Fruit fly (Drosophila melanogaster) Kc167 (cell line): Measurements from ENCODE around the gene TTLL1A.

ENCODE experiments used
- Myc ChIP-seq: fragments of >200 bp; optimal IDR thresholded peaks from 2 replicates; lab custom pipeline; 2017; ENCODE audit warnings: missing external identifiers
- Sin3A ChIP-seq: fragments of >200 bp; optimal IDR thresholded peaks from 2 replicates; lab custom pipeline; 2018; ENCODE audit warnings: missing external identifiers
- h ChIP-seq: fragments of >200 bp; optimal IDR thresholded peaks from 3 replicates; lab custom pipeline; 2018; ENCODE audit warnings: missing external identifiers
- insv ChIP-seq: fragments of >200 bp; optimal IDR thresholded peaks from 3 replicates; lab custom pipeline; 2018; ENCODE audit warnings: missing external identifiers
- psq ChIP-seq: fragments of >200 bp; optimal IDR thresholded peaks from 2 replicates; lab custom pipeline; 2017; ENCODE audit warnings: missing external identifiers
- ttk ChIP-seq: sonication (Bioruptor generic); optimal IDR thresholded peaks from 2 replicates; lab custom pipeline; 2017; ENCODE audit warnings: missing external identifiers

TTLL1A gene

dm6 chrX:17202498-17203162 lies at the start of gene TTLL1A, which contains the start of gene CG5070:
Gene TTLL1A, minus strand, starts transcription at chrX:17202598.
Gene CG5070, plus strand, starts transcription at chrX:17203112.
- TF ChIP-seq ttk: no peak
- no peak for TF ChIP-seq h (lab: Kevin White, UChicago)
- TF ChIP-seq insv (lab: Kevin White, UChicago): no peak
- TF ChIP-seq psq: no peak
- no peak for TF ChIP-seq Myc (lab: Kevin White, UChicago)
- no peak for TF ChIP-seq Sin3A (lab: Kevin White, UChicago)

dm6 chrX:17249326-17249725 lies 46.9 kb upstream of the TTLL1A start, which contains the start of gene CG8675:
Gene CG8675, minus strand, starts transcription at chrX:17249502.
- TF ChIP-seq h (lab: Kevin White, UChicago) (no peak), Sin3A (lab: Kevin White, UChicago) (no peak), ttk (no peak), Myc (lab: Kevin White, UChicago) (no peak), insv (lab: Kevin White, UChicago) (no peak)

- TF ChIP-seq Myc (lab: Kevin White, UChicago) (no peak), Sin3A (lab: Kevin White, UChicago) (no peak), insv (lab: Kevin White, UChicago) (no peak), psq (no peak), h (lab: Kevin White, UChicago) (no peak), ttk (no peak)
Observed at dm6 chrX:17246916-17247315, 44.5 kb upstream of the TTLL1A start, which contains the start of gene CG42854. Gene CG42854, minus strand, starts transcription at chrX:17247016.

dm6 chrX:17244854-17245253 lies 42.5 kb upstream of the TTLL1A start, which contains the start of gene CG8915:
Gene CG8915, minus strand, starts transcription at chrX:17245001.
- TF ChIP-seq ttk (no peak), insv (lab: Kevin White, UChicago) (no peak), h (lab: Kevin White, UChicago) (no peak), Myc (lab: Kevin White, UChicago) (no peak), psq (no peak), Sin3A (lab: Kevin White, UChicago) (no peak)

dm6 chrX:17237421-17237820 lies 35.0 kb upstream of the TTLL1A start:
- TF ChIP-seq Myc (lab: Kevin White, UChicago) (no peak), psq (no peak), Sin3A (lab: Kevin White, UChicago) (no peak), h (lab: Kevin White, UChicago) (no peak), insv (lab: Kevin White, UChicago) (no peak), ttk (no peak)

dm6 chrX:17236468-17236867 lies 34.1 kb upstream of the TTLL1A start:
- no peak for TF ChIP-seq Myc (lab: Kevin White, UChicago)

dm6 chrX:17232642-17233041 lies 30.2 kb upstream of the TTLL1A start, which contains the start of gene f:
Gene f, plus strand, starts transcription at chrX:17232942.
- TF ChIP-seq insv (lab: Kevin White, UChicago) (no peak), Myc (lab: Kevin White, UChicago) (no peak), ttk (no peak), psq (no peak), Sin3A (lab: Kevin White, UChicago) (no peak)

- TF ChIP-seq Sin3A (lab: Kevin White, UChicago) (no peak), insv (lab: Kevin White, UChicago) (no peak), h (lab: Kevin White, UChicago) (no peak), Myc (lab: Kevin White, UChicago) (no peak), ttk (no peak), psq (no peak)
Observed at dm6 chrX:17230944-17231343, 28.5 kb upstream of the TTLL1A start, which contains the start of gene CG10597. Gene CG10597, minus strand, starts transcription at chrX:17231044.

- TF ChIP-seq insv (lab: Kevin White, UChicago): no peak
- no peak for TF ChIP-seq Sin3A (lab: Kevin White, UChicago)
- no peak for TF ChIP-seq h (lab: Kevin White, UChicago)
- no peak for TF ChIP-seq ttk
- TF ChIP-seq psq: no peak
- TF ChIP-seq Myc (lab: Kevin White, UChicago): no peak
Observed at dm6 chrX:17229475-17230169, 27.2 kb upstream of the TTLL1A start.

- TF ChIP-seq insv (lab: Kevin White, UChicago): no peak
- TF ChIP-seq Sin3A (lab: Kevin White, UChicago): no peak
- TF ChIP-seq h (lab: Kevin White, UChicago): no peak
Observed at dm6 chrX:17227462-17227861, 25.1 kb upstream of the TTLL1A start.

- TF ChIP-seq ttk (no peak), psq (no peak), Myc (lab: Kevin White, UChicago) (no peak), h (lab: Kevin White, UChicago) (no peak), insv (lab: Kevin White, UChicago) (no peak)
Observed at dm6 chrX:17226681-17227019, 24.3 kb upstream of the TTLL1A start, which contains the start of gene CG10598. Gene CG10598, minus strand, starts transcription at chrX:17226867.

- TF ChIP-seq psq (no peak), ttk (no peak), Myc (lab: Kevin White, UChicago) (no peak), insv (lab: Kevin White, UChicago) (no peak), h (lab: Kevin White, UChicago) (no peak), Sin3A (lab: Kevin White, UChicago) (no peak)
Observed at dm6 chrX:17225972-17226680, 23.7 kb upstream of the TTLL1A start.
